Fruit fly (Drosophila melanogaster): ENCODE measurements around the gene CG2652.

DNA sequence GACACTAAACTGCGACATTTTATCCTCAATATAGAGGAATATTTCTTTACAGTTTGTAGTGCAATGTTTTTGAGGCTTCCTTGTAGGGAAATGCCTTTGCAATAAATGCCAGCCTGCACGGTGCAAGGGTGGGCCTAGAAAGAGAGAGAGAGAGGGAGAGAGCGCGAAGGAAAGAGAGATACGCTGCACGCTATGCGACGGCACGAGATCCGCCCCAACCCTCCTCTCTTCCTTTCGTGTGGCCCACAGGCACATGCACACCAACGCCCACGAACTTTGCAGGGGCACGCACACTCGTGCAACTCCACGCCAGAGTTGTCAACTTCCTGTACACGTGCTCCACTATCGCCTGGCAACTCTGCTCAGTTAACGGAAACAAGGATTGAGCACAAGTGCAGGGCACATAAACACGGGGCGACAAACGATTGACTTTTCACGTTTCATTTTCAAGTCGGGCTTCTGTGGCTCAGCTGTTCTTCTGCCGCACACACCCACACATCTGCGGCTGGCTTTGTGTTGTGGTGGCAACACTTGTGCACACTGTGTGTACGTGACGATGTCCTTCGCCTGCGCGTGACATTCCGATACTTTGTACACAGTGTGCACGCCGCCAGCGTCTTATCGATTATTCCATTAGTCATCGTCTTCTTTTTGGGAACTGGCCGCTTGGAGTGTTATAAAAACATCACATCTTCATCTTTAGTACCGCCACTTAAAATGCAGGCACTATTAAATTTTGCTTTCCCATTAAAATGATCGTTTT lies 46.6 kb downstream of the CG2652 start:
- TF ChIP-seq pan (optimal IDR thresholded peaks at IDR 0.05) (no peak), CG8478 (optimal IDR thresholded peaks at IDR 0.05) (no peak), EcR (GFP tag; optimal IDR thresholded peaks at IDR 0.05) (no peak), Dll (optimal IDR thresholded peaks at IDR 0.05) (no peak)
